Worm (Caenorhabditis elegans): ENCODE data around the gene nhr-72.

The nhr-72 gene

DNA sequence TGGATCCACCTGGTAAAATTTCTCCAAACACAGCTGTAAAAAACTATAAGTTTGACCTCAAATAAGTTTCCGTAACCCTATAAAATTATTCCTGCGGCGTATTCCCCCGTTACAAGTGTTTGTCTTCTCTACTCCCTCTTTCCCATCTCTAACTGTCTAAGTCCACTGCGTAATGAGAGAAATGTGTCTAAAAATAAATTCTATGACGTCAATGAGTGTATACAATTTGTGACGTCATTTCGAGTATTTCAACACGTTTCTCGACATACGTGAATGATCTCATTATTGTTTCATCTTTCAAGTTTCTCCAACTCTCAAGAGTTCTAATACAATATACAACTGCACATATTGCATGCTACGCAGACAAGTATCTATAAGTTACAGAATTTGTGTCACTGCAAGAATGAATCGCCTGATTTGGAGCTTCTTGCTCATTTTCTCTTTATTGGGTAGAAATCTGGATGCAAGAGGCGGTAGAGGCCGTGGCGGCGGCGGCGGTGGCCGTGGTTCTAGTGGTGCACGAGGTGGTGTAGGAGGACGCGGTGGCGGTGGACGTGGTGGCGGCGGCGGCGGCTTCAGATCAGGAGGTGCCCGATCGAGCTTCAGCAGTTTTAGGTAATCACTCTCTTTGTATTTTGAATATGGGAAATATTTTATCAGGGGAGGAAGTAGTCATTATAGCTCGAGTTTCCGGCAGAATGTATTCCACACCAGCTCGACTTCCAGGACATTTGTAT lies 47.4 kb upstream of the nhr-72 start, which contains the start of gene F53C3.6 (continued):
- no peak for TF ChIP-seq egl-27 (tag; optimal IDR thresholded peaks at IDR 0.05)
- TF ChIP-seq tag-97 (GFP tag; IDR thresholded peaks at IDR 0.05): no peak
- peak; percentile 6 for TF ChIP-seq mxl-3 (GFP tag; optimal IDR thresholded peaks at IDR 0.05)
- no peak for TF ChIP-seq duxl-1 (tag; optimal IDR thresholded peaks at IDR 0.05; ENCODE audit: poor library complexity)
- TF ChIP-seq lir-3 (tag; optimal IDR thresholded peaks at IDR 0.05): no peak
- TF ChIP-seq fos-1 (tag; optimal IDR thresholded peaks at IDR 0.05): no peak
- no peak for TF ChIP-seq Y105C5A.15 (GFP tag; IDR thresholded peaks at IDR 0.05)
- TF ChIP-seq dmd-9 (GFP tag; IDR thresholded peaks at IDR 0.05): no peak
- no peak for TF ChIP-seq ztf-11 (tag; optimal IDR thresholded peaks at IDR 0.05)
- TF ChIP-seq nhr-11 (tag; optimal IDR thresholded peaks at IDR 0.05): peak; percentile 28
- TF ChIP-seq nhr-10 (tag; optimal IDR thresholded peaks at IDR 0.05): no peak
- TF ChIP-seq F44E2.7 (GFP tag; IDR thresholded peaks at IDR 0.05): no peak
- TF ChIP-seq nhr-41 (GFP tag; IDR thresholded peaks at IDR 0.05): no peak
- TF ChIP-seq hif-1 (tag; optimal IDR thresholded peaks at IDR 0.05): peak in 1 of 2 experiments; percentile 24
- TF ChIP-seq zag-1 (tag; optimal IDR thresholded peaks at IDR 0.05): no peak
- no peak for TF ChIP-seq Y5F2A.4 (GFP tag; optimal IDR thresholded peaks at IDR 0.05)
- TF ChIP-seq ctbp-1 (GFP tag; IDR thresholded peaks at IDR 0.05): no peak
- peak; percentile 60 for TF ChIP-seq dmd-6 (GFP tag; IDR thresholded peaks at IDR 0.05)
- TF ChIP-seq nhr-6 (tag; optimal IDR thresholded peaks at IDR 0.05): peak; percentile 18
- no peak for TF ChIP-seq fkh-10 (GFP tag; optimal IDR thresholded peaks at IDR 0.05)
- no peak for TF ChIP-seq hlh-30 (tag; optimal IDR thresholded peaks at IDR 0.05; ENCODE audit: insufficient read depth)
- no peak for TF ChIP-seq mdt-29 (GFP tag; IDR thresholded peaks at IDR 0.05)
- no peak for TF ChIP-seq zfp-2 (tag; optimal IDR thresholded peaks at IDR 0.05)
- TF ChIP-seq D1046.2 (GFP tag; IDR thresholded peaks at IDR 0.05): no peak
- TF ChIP-seq vab-7 (GFP tag; IDR thresholded peaks at IDR 0.05): no peak
- no peak for TF ChIP-seq ceh-44 (GFP tag; IDR thresholded peaks at IDR 0.05)
- no peak for TF ChIP-seq ZK337.2 (GFP tag; IDR thresholded peaks at IDR 0.05)
- TF ChIP-seq arid-1 (GFP tag; conservative IDR thresholded peaks at IDR 0.05): no peak
- TF ChIP-seq ceh-20 (GFP tag; IDR thresholded peaks at IDR 0.05): no peak
- no peak for TF ChIP-seq lin-39 (tag; optimal IDR thresholded peaks at IDR 0.05)
- TF ChIP-seq set-16 (GFP tag; IDR thresholded peaks at IDR 0.05): peak; percentile 94
- no peak for TF ChIP-seq cey-2 (tag; optimal IDR thresholded peaks at IDR 0.05; ENCODE audit: borderline replicate concordance, insufficient read depth)
- no peak for TF ChIP-seq nhr-77 (tag; optimal IDR thresholded peaks at IDR 0.05)
- TF ChIP-seq hlh-11 (tag; optimal IDR thresholded peaks at IDR 0.05): peak; percentile 70
- TF ChIP-seq ztf-7 (tag; optimal IDR thresholded peaks at IDR 0.05): no peak
- TF ChIP-seq mxl-2 (GFP tag; conservative IDR thresholded peaks at IDR 0.05): no peak
- TF ChIP-seq lin-29 (GFP tag; IDR thresholded peaks at IDR 0.05): no peak
- no peak for TF ChIP-seq mep-1 (tag; optimal IDR thresholded peaks at IDR 0.05)
- TF ChIP-seq lin-38 (GFP tag; IDR thresholded peaks at IDR 0.05): no peak
- no peak for TF ChIP-seq jun-1 (tag; optimal IDR thresholded peaks at IDR 0.05)
- TF ChIP-seq ceh-28 (tag; optimal IDR thresholded peaks at IDR 0.05): no peak
- no peak for TF ChIP-seq nhr-237 (tag; optimal IDR thresholded peaks at IDR 0.05)
- peak; percentile 6 to 77 for TF ChIP-seq mdl-1 (tag; optimal IDR thresholded peaks at IDR 0.05)
- TF ChIP-seq hmg-1.1 (GFP tag; IDR thresholded peaks at IDR 0.05): 0 out of 2 replicates have a peak, but pooled peaks have one; percentile 37
- no peak for TF ChIP-seq spr-1 (tag; optimal IDR thresholded peaks at IDR 0.05)
- TF ChIP-seq nhr-42 (GFP tag; IDR thresholded peaks at IDR 0.05): no peak
- TF ChIP-seq snpc-1.2 (GFP tag; IDR thresholded peaks at IDR 0.05): no peak
- TF ChIP-seq daf-16 (GFP tag; optimal IDR thresholded peaks at IDR 0.05): peak in 1 of 2 experiments; percentile 1
- no peak for TF ChIP-seq daf-16 (tag; optimal IDR thresholded peaks at IDR 0.05)
- no peak for TF ChIP-seq zfp-3 (GFP tag; conservative IDR thresholded peaks at IDR 0.05)
- TF ChIP-seq F26F4.8 (GFP tag; conservative IDR thresholded peaks at IDR 0.05): no peak
